Fruit fly (Drosophila melanogaster) S2 (cell line): ENCODE data around the gene rgn.

Source experiments
- CG8478 ChIP-seq: fragments of >200 bp; optimal IDR thresholded peaks from 2 replicates; lab custom pipeline; 2018
- CTCF ChIP-seq, 2 experiments: fragments of >200 bp; optimal IDR thresholded peaks; 2 replicates each; lab custom pipeline; 2018

The rgn gene

dm6 chr3L:21382158-21382610 is at the start of gene rgn:
TSS of gene rgn (plus strand) at chr3L:21382501.
- no peak for TF ChIP-seq CTCF (optimal IDR thresholded peaks at IDR 0.05; lab: Kevin White, UChicago)

dm6 chr3L:21334999-21335631 is 47.2 kb upstream of the rgn start, which contains the start of gene Tsr1:
TSS of gene Tsr1 (plus strand) at chr3L:21335215.
- TF ChIP-seq CG8478, result no peak
- peak in 1 of 2 experiments; percentile 33 for TF ChIP-seq CTCF (optimal IDR thresholded peaks at IDR 0.05; lab: Kevin White, UChicago)

dm6 chr3L:21342592-21342991 is 39.7 kb upstream of the rgn start:
- TF ChIP-seq CG8478 (no peak), CTCF (optimal IDR thresholded peaks at IDR 0.05; lab: Kevin White, UChicago) (no peak)

- TF ChIP-seq CG8478, result no peak
- no peak for TF ChIP-seq CTCF (optimal IDR thresholded peaks at IDR 0.05; lab: Kevin White, UChicago)
Observed at dm6 chr3L:21343254-21344083, 38.8 kb upstream of the rgn start, which contains the start of the genes Tbc1d8-9 and CG32436. TSS of gene Tbc1d8-9 (minus strand) at chr3L:21343716. TSS of gene CG32436 (plus strand) at chr3L:21344033.

dm6 chr3L:21346463-21347196 is 35.7 kb upstream of the rgn start:
- TF ChIP-seq CTCF (optimal IDR thresholded peaks at IDR 0.05; lab: Kevin White, UChicago), result no peak
- no peak for TF ChIP-seq CG8478

dm6 chr3L:21347197-21347831 is 35.0 kb upstream of the rgn start:
- no peak for TF ChIP-seq CTCF (optimal IDR thresholded peaks at IDR 0.05; lab: Kevin White, UChicago)
- no peak for TF ChIP-seq CG8478

dm6 chr3L:21348983-21349432 is 33.3 kb upstream of the rgn start, which contains the start of gene ebd2:
TSS of gene ebd2 (minus strand) at chr3L:21349288.
- no peak for TF ChIP-seq CTCF (optimal IDR thresholded peaks at IDR 0.05; lab: Kevin White, UChicago)
- no peak for TF ChIP-seq CG8478

dm6 chr3L:21356395-21356794 is 25.9 kb upstream of the rgn start, which contains the start of gene CG12971:
TSS of gene CG12971 (minus strand) at chr3L:21356495.
- TF ChIP-seq CTCF (optimal IDR thresholded peaks at IDR 0.05; lab: Kevin White, UChicago) (no peak), CG8478 (no peak)

dm6 chr3L:21357383-21357782 is 24.9 kb upstream of the rgn start, which contains the start of gene CG32437:
TSS of gene CG32437 (plus strand) at chr3L:21357683.
- TF ChIP-seq CG8478 (no peak), CTCF (optimal IDR thresholded peaks at IDR 0.05; lab: Kevin White, UChicago) (no peak)

- TF ChIP-seq CTCF (optimal IDR thresholded peaks at IDR 0.05; lab: Kevin White, UChicago) (no peak), CG8478 (no peak)
Observed at dm6 chr3L:21359879-21360278, 22.4 kb upstream of the rgn start, which contains the start of gene CG32440. TSS of gene CG32440 (plus strand) at chr3L:21360179.

- TF ChIP-seq CTCF (optimal IDR thresholded peaks at IDR 0.05; lab: Kevin White, UChicago) (no peak), CG8478 (no peak)
Observed at dm6 chr3L:21363926-21364537, 18.3 kb upstream of the rgn start.

- TF ChIP-seq CTCF (optimal IDR thresholded peaks at IDR 0.05; lab: Kevin White, UChicago) (no peak), CG8478 (no peak)
Observed at dm6 chr3L:21371230-21371629, 11.1 kb upstream of the rgn start.

dm6 chr3L:21380126-21380525 is 2.2 kb upstream of the rgn start:
- no peak for TF ChIP-seq CTCF (optimal IDR thresholded peaks at IDR 0.05; lab: Kevin White, UChicago)
- TF ChIP-seq CG8478, result no peak

dm6 chr3L:21380581-21381175 is 1.6 kb upstream of the rgn start:
- TF ChIP-seq CTCF (optimal IDR thresholded peaks at IDR 0.05; lab: Kevin White, UChicago) (no peak), CG8478 (no peak)
